Worm (Caenorhabditis elegans) whole organism, L3 larva: ENCODE results near the gene T23F11.11.

Experiments
- aly-2 ChIP-seq: fragments of 150-350 bp; optimal IDR thresholded peaks from 2 replicates; lab custom pipeline; 2014; ENCODE audit warnings: missing biosample characterization, missing genetic modification characterization
- ama-1 ChIP-seq: fragments of 150-350 bp; optimal IDR thresholded peaks from 2 replicates; lab custom pipeline; 2018
- elt-1 ChIP-seq: fragments of 150-350 bp; optimal IDR thresholded peaks from 2 replicates; lab custom pipeline; 2014; ENCODE audit warnings: missing biosample characterization, missing genetic modification characterization

ce11 chrIII:4706678-4707077, 35.3 kb upstream of the T23F11.11 start, which contains the start of gene T04A8.13:
- TF ChIP-seq elt-1 (no peak), aly-2 (no peak), ama-1 (no peak)
